Comparison of ENCODE assay signal across 1 fruit fly cellular context in genomic region chr3R:9613124-9613523, dm6.
A peak's percentile ranks its signal among the peaks of the same experiment; 100 is the strongest.
TF ChIP-seq lines count a peak whose summit lies in the region.

No protein-coding gene starts in this region.

TF ChIP-seq in whole organism, embryonic, 481 proteins besides CTCF, POLR2A, EP300 and RAD21 (continued from another document and continues in another):
- no peak for TF ChIP-seq ara (GFP tag; IDR thresholded peaks at IDR 0.05; lab: Robert Waterston, UW)
- peak; percentile 24 for TF ChIP-seq ERR (GFP tag; optimal IDR thresholded peaks at IDR 0.05; lab: Kevin White, UChicago)
- TF ChIP-seq maf-S (GFP tag; optimal IDR thresholded peaks at IDR 0.05; lab: Kevin White, UChicago) = peak; percentile 33
- peak; percentile 14 for TF ChIP-seq CG10274 (GFP tag; optimal IDR thresholded peaks at IDR 0.05; lab: Kevin White, UChicago)
- no peak for TF ChIP-seq CG13123 (GFP tag; optimal IDR thresholded peaks at IDR 0.05; lab: Kevin White, UChicago)
- TF ChIP-seq CG6272 (GFP tag; IDR thresholded peaks at IDR 0.05; lab: Robert Waterston, UW) = no peak
- TF ChIP-seq CG4820 (GFP tag; optimal IDR thresholded peaks at IDR 0.05; lab: Kevin White, UChicago) = peak; percentile 62
- no peak for TF ChIP-seq CG6791 (GFP tag; IDR thresholded peaks at IDR 0.05; lab: Robert Waterston, UW; ENCODE audit: partially characterized antibody)
- TF ChIP-seq Sox102F (GFP tag; optimal IDR thresholded peaks at IDR 0.05; lab: Kevin White, UChicago) = peak; percentile 82
- TF ChIP-seq Fer1 (GFP tag; optimal IDR thresholded peaks at IDR 0.05; lab: Kevin White, UChicago) = peak; percentile 80
- peak; percentile 10 for TF ChIP-seq CG17385 (GFP tag; optimal IDR thresholded peaks at IDR 0.05; lab: Kevin White, UChicago)
- peak; percentile 18 for TF ChIP-seq nau (GFP tag; optimal IDR thresholded peaks at IDR 0.05; lab: Kevin White, UChicago)
- peak; percentile 22 for TF ChIP-seq CG13775 (GFP tag; optimal IDR thresholded peaks at IDR 0.05; lab: Kevin White, UChicago)
- TF ChIP-seq en (GFP tag; optimal IDR thresholded peaks at IDR 0.05; lab: Kevin White, UChicago) = no peak
- peak; percentile 65 for TF ChIP-seq bab2 (GFP tag; optimal IDR thresholded peaks at IDR 0.05; lab: Kevin White, UChicago)
- no peak for TF ChIP-seq CG4328 (GFP tag; optimal IDR thresholded peaks at IDR 0.05; lab: Kevin White, UChicago)
- TF ChIP-seq sna (GFP tag; IDR thresholded peaks at IDR 0.05; lab: Robert Waterston, UW; ENCODE audit: partially characterized antibody) = no peak
- TF ChIP-seq p53 (GFP tag; optimal IDR thresholded peaks at IDR 0.05; lab: Kevin White, UChicago) = peak; percentile 4
- TF ChIP-seq CG17612 (GFP tag; IDR thresholded peaks at IDR 0.05; lab: Robert Waterston, UW) = 0 out of 2 replicates have a peak, but pooled peaks have one; percentile 8
- no peak for TF ChIP-seq Mes4 (GFP tag; optimal IDR thresholded peaks at IDR 0.05; lab: Kevin White, UChicago)
- TF ChIP-seq Dek (tag; optimal IDR thresholded peaks at IDR 0.05; lab: Kevin White, UChicago) = peak; percentile 16
- peak; percentile 32 for TF ChIP-seq CG8388 (GFP tag; optimal IDR thresholded peaks at IDR 0.05; lab: Kevin White, UChicago)
- TF ChIP-seq CG43689 (GFP tag; IDR thresholded peaks at IDR 0.05; lab: Robert Waterston, UW) = no peak
- TF ChIP-seq Deaf1 (tag; optimal IDR thresholded peaks at IDR 0.05; lab: Kevin White, UChicago) = peak; percentile 13
- no peak for TF ChIP-seq Neu2 (GFP tag; optimal IDR thresholded peaks at IDR 0.05; lab: Kevin White, UChicago; ENCODE audit: borderline replicate concordance)
- peak; percentile 10 for TF ChIP-seq run (tag; optimal IDR thresholded peaks at IDR 0.05; lab: Kevin White, UChicago)
- TF ChIP-seq Fer2 (tag; optimal IDR thresholded peaks at IDR 0.05; lab: Kevin White, UChicago) = no peak
- 0 out of 2 replicates have a peak, but pooled peaks have one; percentile 8 for TF ChIP-seq Poxn (GFP tag; IDR thresholded peaks at IDR 0.05; lab: Robert Waterston, UW)
- 0 out of 3 replicates have a peak, but pooled peaks have one; percentile 27 for TF ChIP-seq CG2889 (GFP tag; IDR thresholded peaks at IDR 0.05; lab: Robert Waterston, UW)
- TF ChIP-seq exex (tag; optimal IDR thresholded peaks at IDR 0.05; lab: Kevin White, UChicago) = no peak
- no peak for TF ChIP-seq luna (GFP tag; optimal IDR thresholded peaks at IDR 0.05; lab: Kevin White, UChicago)
- TF ChIP-seq tna (GFP tag; IDR thresholded peaks at IDR 0.05; lab: Robert Waterston, UW; ENCODE audit: partially characterized antibody) = no peak
- TF ChIP-seq lab (GFP tag; optimal IDR thresholded peaks at IDR 0.05; lab: Kevin White, UChicago) = peak; percentile 90
- TF ChIP-seq shn (GFP tag; optimal IDR thresholded peaks at IDR 0.05; lab: Kevin White, UChicago) = no peak
- TF ChIP-seq Abd-B (GFP tag; optimal IDR thresholded peaks at IDR 0.05; lab: Kevin White, UChicago) = peak; percentile 54
- TF ChIP-seq TFAM (GFP tag; optimal IDR thresholded peaks at IDR 0.05; lab: Kevin White, UChicago) = no peak
- peak; percentile 26 for TF ChIP-seq CG33213 (GFP tag; optimal IDR thresholded peaks at IDR 0.05; lab: Kevin White, UChicago)
- peak; percentile 30 to 72 for TF ChIP-seq Hr51 (GFP tag; optimal IDR thresholded peaks at IDR 0.05; lab: Kevin White, UChicago)
- no peak for TF ChIP-seq pfk (GFP tag; optimal IDR thresholded peaks at IDR 0.05; lab: Kevin White, UChicago)
- TF ChIP-seq Asciz (GFP tag; optimal IDR thresholded peaks at IDR 0.05; lab: Kevin White, UChicago) = peak; percentile 52
- TF ChIP-seq mld (GFP tag; IDR thresholded peaks at IDR 0.05; lab: Robert Waterston, UW; ENCODE audit: partially characterized antibody) = no peak
- TF ChIP-seq wek (GFP tag; optimal IDR thresholded peaks at IDR 0.05; lab: Kevin White, UChicago) = no peak
- peak; percentile 91 for TF ChIP-seq Ets65A (GFP tag; lab: Kevin White, UChicago)
- peak; percentile 72 for TF ChIP-seq CG30403 (GFP tag; optimal IDR thresholded peaks at IDR 0.05; lab: Kevin White, UChicago)
- no peak for TF ChIP-seq Gsc (GFP tag; IDR thresholded peaks at IDR 0.05; lab: Robert Waterston, UW)
- no peak for TF ChIP-seq Trl (optimal IDR thresholded peaks at IDR 0.05; lab: Kevin White, UChicago)
- peak; percentile 61 for TF ChIP-seq Trl (GFP tag; optimal IDR thresholded peaks at IDR 0.05; lab: Kevin White, UChicago)
- no peak for TF ChIP-seq CG11560 (tag; IDR thresholded peaks at IDR 0.05; lab: Robert Waterston, UW)
- peak; percentile 39 for TF ChIP-seq CG4854 (GFP tag; optimal IDR thresholded peaks at IDR 0.05; lab: Kevin White, UChicago)
- TF ChIP-seq hkb (optimal IDR thresholded peaks at IDR 0.05; lab: Kevin White, UChicago) = no peak
- TF ChIP-seq hkb (GFP tag; IDR thresholded peaks at IDR 0.05; lab: Robert Waterston, UW) = peak; percentile 86
- no peak for TF ChIP-seq insv (GFP tag; optimal IDR thresholded peaks at IDR 0.05; lab: Kevin White, UChicago)
- TF ChIP-seq zen (tag; optimal IDR thresholded peaks at IDR 0.05; lab: Kevin White, UChicago) = no peak
- TF ChIP-seq Dp (GFP tag; optimal IDR thresholded peaks at IDR 0.05; lab: Kevin White, UChicago) = no peak
- peak; percentile 47 for TF ChIP-seq Hand (GFP tag; optimal IDR thresholded peaks at IDR 0.05; lab: Kevin White, UChicago)
- peak; percentile 54 for TF ChIP-seq CG1603 (tag; optimal IDR thresholded peaks at IDR 0.05; lab: Kevin White, UChicago)
- no peak for TF ChIP-seq YL-1 (GFP tag; optimal IDR thresholded peaks at IDR 0.05; lab: Kevin White, UChicago)
- no peak for TF ChIP-seq chm (GFP tag; IDR thresholded peaks at IDR 0.05; lab: Robert Waterston, UW)
- TF ChIP-seq Max (GFP tag; optimal IDR thresholded peaks at IDR 0.05; lab: Kevin White, UChicago) = peak; percentile 46
- TF ChIP-seq CG17568 (GFP tag; optimal IDR thresholded peaks at IDR 0.05; lab: Kevin White, UChicago) = no peak
- peak; percentile 47 for TF ChIP-seq Sox100B (GFP tag; optimal IDR thresholded peaks at IDR 0.05; lab: Kevin White, UChicago)
- peak; percentile 49 for TF ChIP-seq ind (GFP tag; optimal IDR thresholded peaks at IDR 0.05; lab: Kevin White, UChicago)
- TF ChIP-seq CG17361 (GFP tag; IDR thresholded peaks at IDR 0.05; lab: Robert Waterston, UW) = peak; percentile 48; the same call in 1 of the 3 replicates
- TF ChIP-seq Dbx (GFP tag; IDR thresholded peaks at IDR 0.05; lab: Robert Waterston, UW) = peak; percentile 58; the same call in 1 of the 3 replicates
- no peak for TF ChIP-seq fd64A (GFP tag; optimal IDR thresholded peaks at IDR 0.05; lab: Kevin White, UChicago)
- no peak for TF ChIP-seq CG4360 (GFP tag; IDR thresholded peaks at IDR 0.05; lab: Robert Waterston, UW)
- TF ChIP-seq Optix (GFP tag; IDR thresholded peaks at IDR 0.05; lab: Robert Waterston, UW) = no peak
- TF ChIP-seq psq (GFP tag; optimal IDR thresholded peaks at IDR 0.05; lab: Kevin White, UChicago) = no peak
- peak; percentile 80 for TF ChIP-seq zfh1 (GFP tag; IDR thresholded peaks at IDR 0.05; lab: Robert Waterston, UW)
- 0 out of 3 replicates have a peak, but pooled peaks have one; percentile 51 for TF ChIP-seq so (GFP tag; IDR thresholded peaks at IDR 0.05; lab: Robert Waterston, UW)
- TF ChIP-seq CG34376 (GFP tag; optimal IDR thresholded peaks at IDR 0.05; lab: Kevin White, UChicago) = no peak
- peak; percentile 69 for TF ChIP-seq CG7839 (tag; optimal IDR thresholded peaks at IDR 0.05; lab: Kevin White, UChicago)
- TF ChIP-seq onecut (GFP tag; IDR thresholded peaks at IDR 0.05; lab: Robert Waterston, UW) = peak; percentile 20; the same call in 1 of the 2 replicates
- TF ChIP-seq Bteb2 (GFP tag; optimal IDR thresholded peaks at IDR 0.05; lab: Kevin White, UChicago) = peak; percentile 40
- TF ChIP-seq kah (GFP tag; optimal IDR thresholded peaks at IDR 0.05; lab: Kevin White, UChicago) = no peak
- TF ChIP-seq dmrt99B (tag; optimal IDR thresholded peaks at IDR 0.05; lab: Kevin White, UChicago) = peak; percentile 75
- no peak for TF ChIP-seq sc (optimal IDR thresholded peaks at IDR 0.05; lab: Kevin White, UChicago)
- no peak for TF ChIP-seq sc (GFP tag; optimal IDR thresholded peaks at IDR 0.05; lab: Kevin White, UChicago)
- TF ChIP-seq CG1647 (GFP tag; optimal IDR thresholded peaks at IDR 0.05; lab: Kevin White, UChicago) = peak; percentile 21
- TF ChIP-seq ap (GFP tag; IDR thresholded peaks at IDR 0.05; lab: Robert Waterston, UW) = peak; percentile 46; the same call in 1 of the 2 replicates
- TF ChIP-seq E2f2 (GFP tag; IDR thresholded peaks at IDR 0.05; lab: Robert Waterston, UW) = 0 out of 2 replicates have a peak, but pooled peaks have one; percentile 14
- no peak for TF ChIP-seq gcm (GFP tag; optimal IDR thresholded peaks at IDR 0.05; lab: Kevin White, UChicago)
- TF ChIP-seq CG9797 (GFP tag; optimal IDR thresholded peaks at IDR 0.05; lab: Kevin White, UChicago) = no peak
- TF ChIP-seq CG15479 (GFP tag; optimal IDR thresholded peaks at IDR 0.05; lab: Kevin White, UChicago) = no peak
- TF ChIP-seq D (optimal IDR thresholded peaks at IDR 0.05; lab: Kevin White, UChicago) = no peak
- peak; percentile 22 for TF ChIP-seq D (GFP tag; optimal IDR thresholded peaks at IDR 0.05; lab: Kevin White, UChicago)
- TF ChIP-seq CG12104 (GFP tag; optimal IDR thresholded peaks at IDR 0.05; lab: Kevin White, UChicago) = no peak
- TF ChIP-seq wor (GFP tag; IDR thresholded peaks at IDR 0.05; lab: Robert Waterston, UW) = no peak
- TF ChIP-seq tx (GFP tag; optimal IDR thresholded peaks at IDR 0.05; lab: Kevin White, UChicago) = no peak
- TF ChIP-seq cas (GFP tag; IDR thresholded peaks at IDR 0.05; lab: Robert Waterston, UW) = no peak
- peak; percentile 96 for TF ChIP-seq Drgx (GFP tag; IDR thresholded peaks at IDR 0.05; lab: Robert Waterston, UW)
- TF ChIP-seq CG13624 (GFP tag; optimal IDR thresholded peaks at IDR 0.05; lab: Kevin White, UChicago) = peak; percentile 62
- no peak for TF ChIP-seq abd-A (tag; optimal IDR thresholded peaks at IDR 0.05; lab: Kevin White, UChicago)
- TF ChIP-seq Blimp-1 (GFP tag; optimal IDR thresholded peaks at IDR 0.05; lab: Kevin White, UChicago) = peak; percentile 57
- no peak for TF ChIP-seq CG17912 (GFP tag; optimal IDR thresholded peaks at IDR 0.05; lab: Kevin White, UChicago)
- TF ChIP-seq CG2678 (tag; optimal IDR thresholded peaks at IDR 0.05; lab: Kevin White, UChicago) = peak; percentile 69
- no peak for TF ChIP-seq Lim3 (GFP tag; IDR thresholded peaks at IDR 0.05; lab: Robert Waterston, UW)
- TF ChIP-seq Dip3 (GFP tag; optimal IDR thresholded peaks at IDR 0.05; lab: Kevin White, UChicago) = peak; percentile 31
- TF ChIP-seq cad (GFP tag; optimal IDR thresholded peaks at IDR 0.05; lab: Kevin White, UChicago) = no peak
- no peak for TF ChIP-seq CG10543 (GFP tag; optimal IDR thresholded peaks at IDR 0.05; lab: Kevin White, UChicago)
- no peak for TF ChIP-seq CG15696 (tag; optimal IDR thresholded peaks at IDR 0.05; lab: Kevin White, UChicago)
- no peak for TF ChIP-seq CG11696 (GFP tag; IDR thresholded peaks at IDR 0.05; lab: Robert Waterston, UW)
- TF ChIP-seq Camta (GFP tag; optimal IDR thresholded peaks at IDR 0.05; lab: Kevin White, UChicago) = peak; percentile 62
- TF ChIP-seq Mrtf (GFP tag; IDR thresholded peaks at IDR 0.05; lab: Robert Waterston, UW) = no peak; the same call in 2 of the 3 replicates
- TF ChIP-seq al (GFP tag; IDR thresholded peaks at IDR 0.05; lab: Robert Waterston, UW) = no peak; the same call in 1 of the 2 replicates
- peak; percentile 48 for TF ChIP-seq NfI (GFP tag; optimal IDR thresholded peaks at IDR 0.05; lab: Kevin White, UChicago)
- no peak for TF ChIP-seq cg (GFP tag; optimal IDR thresholded peaks at IDR 0.05; lab: Kevin White, UChicago)
- peak; percentile 70 for TF ChIP-seq Rfx (GFP tag; IDR thresholded peaks at IDR 0.05; lab: Robert Waterston, UW)
- peak; percentile 62 for TF ChIP-seq HHEX (GFP tag; optimal IDR thresholded peaks at IDR 0.05; lab: Kevin White, UChicago)
- peak; percentile 57 for TF ChIP-seq esg (GFP tag; conservative IDR thresholded peaks at IDR 0.05; lab: Robert Waterston, UW)
- TF ChIP-seq CG10431 (GFP tag; optimal IDR thresholded peaks at IDR 0.05; lab: Kevin White, UChicago) = no peak
- TF ChIP-seq toy (GFP tag; IDR thresholded peaks at IDR 0.05; lab: Robert Waterston, UW) = no peak
- TF ChIP-seq CG15601 (tag; optimal IDR thresholded peaks at IDR 0.05; lab: Kevin White, UChicago) = no peak
- peak; percentile 7 for TF ChIP-seq MTF-1 (GFP tag; optimal IDR thresholded peaks at IDR 0.05; lab: Kevin White, UChicago; ENCODE audit: borderline replicate concordance)
- TF ChIP-seq CG9437 (GFP tag; optimal IDR thresholded peaks at IDR 0.05; lab: Kevin White, UChicago) = peak; percentile 39
- TF ChIP-seq CG12299 (tag; optimal IDR thresholded peaks at IDR 0.05; lab: Kevin White, UChicago) = no peak
- TF ChIP-seq CG11093 (GFP tag; IDR thresholded peaks at IDR 0.05; lab: Robert Waterston, UW) = no peak
- peak; percentile 31; the same call in 1 of the 2 replicates for TF ChIP-seq H2.0 (GFP tag; IDR thresholded peaks at IDR 0.05; lab: Robert Waterston, UW)
- TF ChIP-seq CG11723 (GFP tag; optimal IDR thresholded peaks at IDR 0.05; lab: Kevin White, UChicago) = peak; percentile 13
- no peak for TF ChIP-seq jigr1 (GFP tag; IDR thresholded peaks at IDR 0.05; lab: Robert Waterston, UW)
- TF ChIP-seq Dip2 (GFP tag; IDR thresholded peaks at IDR 0.05; lab: Robert Waterston, UW) = no peak
- TF ChIP-seq CG11456 (GFP tag; IDR thresholded peaks at IDR 0.05; lab: Robert Waterston, UW) = no peak; the same call in 2 of the 3 replicates
- TF ChIP-seq Gug (GFP tag; IDR thresholded peaks at IDR 0.05; lab: Robert Waterston, UW) = peak; percentile 48; the same call in 3 of the 4 replicates
- TF ChIP-seq unpg (GFP tag; optimal IDR thresholded peaks at IDR 0.05; lab: Kevin White, UChicago) = peak; percentile 67
- TF ChIP-seq CG4617 (GFP tag; optimal IDR thresholded peaks at IDR 0.05; lab: Kevin White, UChicago; ENCODE audit: borderline replicate concordance) = no peak
- no peak for TF ChIP-seq amos (GFP tag; IDR thresholded peaks at IDR 0.05; lab: Robert Waterston, UW; ENCODE audit: partially characterized antibody)
- no peak; the same call in 2 of the 3 replicates for TF ChIP-seq sr (GFP tag; IDR thresholded peaks at IDR 0.05; lab: Robert Waterston, UW)
- TF ChIP-seq Taf1 (GFP tag; IDR thresholded peaks at IDR 0.05; lab: Robert Waterston, UW) = no peak
- no peak for TF ChIP-seq HLH4C (GFP tag; IDR thresholded peaks at IDR 0.05; lab: Robert Waterston, UW; ENCODE audit: partially characterized antibody)
- peak; percentile 68; the same call in 1 of the 2 replicates for TF ChIP-seq ranshi (GFP tag; IDR thresholded peaks at IDR 0.05; lab: Robert Waterston, UW)
- peak; percentile 67 for TF ChIP-seq CG12071 (GFP tag; optimal IDR thresholded peaks at IDR 0.05; lab: Kevin White, UChicago)
- no peak for TF ChIP-seq prd (optimal IDR thresholded peaks at IDR 0.05; lab: Kevin White, UChicago)
- TF ChIP-seq prd (GFP tag; IDR thresholded peaks at IDR 0.05; lab: Robert Waterston, UW) = peak; percentile 79
